Worm (Caenorhabditis elegans): ENCODE measurements around the gene lip-1.
A peak's percentile ranks its signal among the peaks of the same experiment; 100 is the strongest.

lip-1 gene

DNA sequence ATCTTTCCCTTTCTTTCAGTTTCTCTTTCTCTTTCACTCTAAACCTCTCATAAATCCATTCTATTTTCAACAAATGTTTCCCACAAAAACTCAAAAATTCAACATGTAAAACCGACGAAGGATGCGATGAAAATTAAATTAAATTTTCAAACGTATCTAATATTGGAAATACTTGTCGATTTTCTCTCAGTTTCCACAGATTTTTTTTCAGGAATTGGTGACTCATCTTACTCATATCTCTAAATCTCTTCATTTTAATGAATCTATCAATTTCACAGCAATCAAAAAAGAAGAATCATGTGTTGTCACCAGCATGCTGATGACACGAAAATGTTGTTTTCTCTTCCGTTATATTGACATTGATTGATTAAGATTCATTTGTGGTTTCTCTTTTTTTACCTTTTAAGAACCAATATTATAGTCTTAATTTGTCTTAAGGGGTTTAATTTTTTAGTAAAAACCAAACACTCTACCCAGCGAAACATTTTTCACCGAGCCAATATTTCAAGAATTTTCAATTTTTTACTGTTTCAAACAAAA is 38.9 kb upstream of the lip-1 start (continued):
- TF ChIP-seq nhr-76 (tag; optimal IDR thresholded peaks at IDR 0.05) (no peak), snpc-4 (tag; optimal IDR thresholded peaks at IDR 0.05) (no peak), unc-30 (tag; optimal IDR thresholded peaks at IDR 0.05) (no peak), Y116A8C.19 (tag; optimal IDR thresholded peaks at IDR 0.05; ENCODE audit: borderline replicate concordance) (no peak), ztf-11 (tag; optimal IDR thresholded peaks at IDR 0.05) (no peak), ces-1 (GFP tag; optimal IDR thresholded peaks at IDR 0.05) (no peak), nhr-47 (tag; optimal IDR thresholded peaks at IDR 0.05) (no peak), unc-86 (tag; optimal IDR thresholded peaks at IDR 0.05) (no peak), efl-1 (optimal IDR thresholded peaks at IDR 0.05) (no peak), efl-1 (GFP tag; optimal IDR thresholded peaks at IDR 0.05 in 1 of 2) (peak in 1 of 2 experiments; percentile 60), grh-1 (GFP tag; IDR thresholded peaks at IDR 0.05) (no peak), lin-39 (tag; optimal IDR thresholded peaks at IDR 0.05) (peak; percentile 62), nhr-77 (tag; optimal IDR thresholded peaks at IDR 0.05) (no peak), nhr-20 (tag; optimal IDR thresholded peaks at IDR 0.05) (peak; percentile 20), lin-35 (GFP tag; optimal IDR thresholded peaks at IDR 0.05) (peak in 1 of 2 experiments; percentile 23), pqm-1 (tag; optimal IDR thresholded peaks at IDR 0.05) (no peak), fkh-8 (tag; optimal IDR thresholded peaks at IDR 0.05) (no peak), ceh-8 (GFP tag; optimal IDR thresholded peaks at IDR 0.05) (no peak), skn-1 (tag; optimal IDR thresholded peaks at IDR 0.05) (no peak), elt-2 (tag; optimal IDR thresholded peaks at IDR 0.05) (no peak), mef-2 (tag; optimal IDR thresholded peaks at IDR 0.05) (no peak), pag-3 (tag; optimal IDR thresholded peaks at IDR 0.05; ENCODE audit: borderline replicate concordance, insufficient read depth) (no peak), fos-1 (tag; optimal IDR thresholded peaks at IDR 0.05) (peak; percentile 3), lin-15B (tag; optimal IDR thresholded peaks at IDR 0.05) (no peak), hpl-2 (GFP tag; optimal IDR thresholded peaks at IDR 0.05) (no peak), F16B12.6 (tag; optimal IDR thresholded peaks at IDR 0.05) (no peak), tlp-1 (tag; optimal IDR thresholded peaks at IDR 0.05) (no peak), lin-13 (GFP tag; optimal IDR thresholded peaks at IDR 0.05) (no peak), aly-2 (tag; optimal IDR thresholded peaks at IDR 0.05) (no peak), sox-4 (tag; optimal IDR thresholded peaks at IDR 0.05) (no peak), zip-4 (GFP tag; optimal IDR thresholded peaks at IDR 0.05) (no peak)

DNA sequence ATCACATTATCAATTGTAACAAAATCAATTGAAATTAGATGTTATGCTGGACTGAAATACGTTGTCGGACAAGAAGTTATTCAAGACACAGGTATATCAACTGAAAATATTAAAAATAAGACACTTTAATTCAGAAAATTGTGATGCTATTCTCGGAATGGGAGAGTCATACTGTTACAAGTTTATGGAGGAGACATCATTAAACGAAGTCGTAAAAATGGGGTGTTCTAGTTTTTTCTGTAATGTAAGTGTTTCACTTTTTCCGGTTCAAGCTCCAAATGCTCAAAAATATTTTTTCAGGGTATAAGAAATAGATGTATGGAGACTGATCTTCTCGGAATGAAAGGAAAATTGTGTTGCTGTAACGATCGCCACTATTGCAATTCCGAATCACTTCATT is 37.9 kb upstream of the lip-1 start, which contains the start of gene C17H12.37:
C17H12.37 (plus strand) TSS at position 301 of the 400 bp plus-strand sequence.
- TF ChIP-seq rnt-1 (tag; optimal IDR thresholded peaks at IDR 0.05) (no peak), lir-3 (tag; optimal IDR thresholded peaks at IDR 0.05; ENCODE audit: poor library complexity) (no peak), nhr-71 (tag; optimal IDR thresholded peaks at IDR 0.05) (no peak)

DNA sequence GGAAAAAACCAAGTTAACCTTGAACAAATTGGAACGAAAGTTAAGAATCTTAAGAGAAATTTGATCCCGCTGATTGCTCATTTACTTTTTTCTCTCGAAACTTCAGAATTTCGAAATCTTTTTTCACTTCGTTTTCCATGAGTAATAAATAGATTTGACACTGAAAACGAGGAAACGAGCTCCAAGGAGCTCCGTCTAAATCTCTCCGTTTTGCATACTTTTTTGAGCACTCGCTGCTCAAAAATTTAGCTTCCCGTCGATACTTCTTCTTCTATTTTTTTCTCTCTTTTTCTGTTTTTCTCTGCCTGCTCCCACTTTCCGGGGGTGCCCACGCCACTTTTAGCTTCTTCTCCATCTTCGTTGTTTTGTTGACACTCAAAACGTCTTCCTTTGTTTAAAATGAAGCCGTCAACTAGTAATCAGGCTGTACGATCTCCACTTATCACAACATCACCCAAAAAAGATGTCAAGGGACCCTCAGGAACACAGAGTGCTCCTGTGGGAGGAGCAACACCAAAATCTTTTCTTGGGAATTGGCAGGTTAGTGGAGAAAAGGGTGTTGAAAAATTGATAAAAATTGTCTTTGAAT is 36.2 kb upstream of the lip-1 start, which contains the start of gene C17H12.10:
C17H12.10 (plus strand) TSS at position 325 of the 589 bp plus-strand sequence.
- TF ChIP-seq pqm-1 (tag; optimal IDR thresholded peaks at IDR 0.05) (no peak), mdl-1 (tag; optimal IDR thresholded peaks at IDR 0.05) (no peak), ztf-11 (tag; optimal IDR thresholded peaks at IDR 0.05) (no peak), tlp-1 (tag; optimal IDR thresholded peaks at IDR 0.05) (no peak), irx-1 (tag; optimal IDR thresholded peaks at IDR 0.05) (no peak), nhr-76 (tag; optimal IDR thresholded peaks at IDR 0.05) (no peak), hlh-4 (tag; optimal IDR thresholded peaks at IDR 0.05) (no peak), sup-37 (GFP tag; optimal IDR thresholded peaks at IDR 0.05) (no peak), lin-35 (GFP tag; optimal IDR thresholded peaks at IDR 0.05) (peak in 1 of 2 experiments; percentile 21), lsy-2 (tag; optimal IDR thresholded peaks at IDR 0.05) (peak in 1 of 2 experiments; percentile 67), snu-23 (GFP tag; optimal IDR thresholded peaks at IDR 0.05) (peak; percentile 22), pag-3 (tag; optimal IDR thresholded peaks at IDR 0.05; ENCODE audit: borderline replicate concordance, insufficient read depth) (no peak), unc-130 (tag; optimal IDR thresholded peaks at IDR 0.05) (no peak), fkh-10 (GFP tag; optimal IDR thresholded peaks at IDR 0.05) (peak; percentile 77), egl-27 (tag; optimal IDR thresholded peaks at IDR 0.05) (no peak), dpl-1 (GFP tag; optimal IDR thresholded peaks at IDR 0.05) (no peak), unc-62 (GFP tag; optimal IDR thresholded peaks at IDR 0.05) (no peak), hpl-2 (GFP tag; optimal IDR thresholded peaks at IDR 0.05) (no peak), grh-1 (GFP tag; IDR thresholded peaks at IDR 0.05) (no peak), nhr-84 (tag; optimal IDR thresholded peaks at IDR 0.05) (no peak), efl-3 (GFP tag; optimal IDR thresholded peaks at IDR 0.05) (no peak), sox-4 (tag; optimal IDR thresholded peaks at IDR 0.05) (no peak), C34B4.2 (tag; optimal IDR thresholded peaks at IDR 0.05) (no peak), fkh-8 (tag; optimal IDR thresholded peaks at IDR 0.05) (peak; percentile 47), swsn-7 (tag; optimal IDR thresholded peaks at IDR 0.05) (peak; percentile 8)
